Fruit fly (Drosophila melanogaster) whole organism, embryonic: ENCODE measurements around the gene dx.

ENCODE experiments used
- Atf-2 ChIP-seq: fragments of 200-800 bp; sonication (Bioruptor generic); optimal IDR thresholded peaks from 2 replicates; lab custom pipeline; 2016; ENCODE audit warnings: missing biosample characterization, missing genetic modification characterization
- Awh ChIP-seq: fragments of 200-800 bp; sonication (Bioruptor generic); IDR thresholded peaks from 2 replicates; pipeline ENCODE4, ENCODE4 v1.3.6; 2022; ENCODE audit warnings: missing biosample characterization, missing genetic modification characterization
- CG10147 ChIP-seq: fragments of 200-800 bp; sonication (Bioruptor generic); optimal IDR thresholded peaks from 2 replicates; lab custom pipeline; 2019; ENCODE audit warnings: missing biosample characterization, mild to moderate bottlenecking, missing genetic modification characterization, moderate library complexity
- CG10209 ChIP-seq: fragments of 200-800 bp; sonication (Bioruptor generic); optimal IDR thresholded peaks from 3 replicates; lab custom pipeline; 2017; ENCODE audit warnings: missing biosample characterization, mild to moderate bottlenecking, missing genetic modification characterization, missing genetic modification reagents
- CG10431 ChIP-seq: fragments of 200-800 bp; sonication (Bioruptor generic); optimal IDR thresholded peaks from 3 replicates; lab custom pipeline; 2018; ENCODE audit warnings: missing biosample characterization, mild to moderate bottlenecking, missing genetic modification characterization
- CG10543 ChIP-seq: fragments of 200-800 bp; sonication (Bioruptor generic); optimal IDR thresholded peaks from 3 replicates; lab custom pipeline; 2017; ENCODE audit warnings: missing biosample characterization, mild to moderate bottlenecking, missing genetic modification characterization, moderate library complexity
- CG12236 ChIP-seq: fragments of 200-800 bp; sonication (Bioruptor generic); optimal IDR thresholded peaks from 2 replicates; lab custom pipeline; 2016; ENCODE audit warnings: missing biosample characterization, missing genetic modification characterization
- CG12299 ChIP-seq: fragments of 200-800 bp; sonication (Bioruptor generic); optimal IDR thresholded peaks from 2 replicates; lab custom pipeline; 2018; ENCODE audit warnings: missing biosample characterization, mild to moderate bottlenecking, missing genetic modification characterization
- CG13894 ChIP-seq: fragments of 200-800 bp; sonication (Bioruptor generic); optimal IDR thresholded peaks from 3 replicates; lab custom pipeline; 2018; ENCODE audit warnings: missing biosample characterization, mild to moderate bottlenecking, missing genetic modification characterization, moderate library complexity
- CG15269 ChIP-seq: fragments of 200-800 bp; sonication (Bioruptor generic); optimal IDR thresholded peaks from 2 replicates; lab custom pipeline; 2018; ENCODE audit warnings: missing biosample characterization, mild to moderate bottlenecking, missing genetic modification characterization, moderate library complexity
- CG1603 ChIP-seq: fragments of 200-800 bp; sonication (Bioruptor generic); optimal IDR thresholded peaks from 2 replicates; lab custom pipeline; 2019; ENCODE audit warnings: missing biosample characterization, mild to moderate bottlenecking, missing genetic modification characterization, moderate library complexity
- CG16815 ChIP-seq: fragments of 200-800 bp; sonication (Bioruptor generic); optimal IDR thresholded peaks from 3 replicates; lab custom pipeline; 2017; ENCODE audit warnings: missing biosample characterization, mild to moderate bottlenecking, missing genetic modification characterization
- CG1832 ChIP-seq: fragments of 200-800 bp; sonication (Bioruptor generic); optimal IDR thresholded peaks from 2 replicates; lab custom pipeline; 2017; ENCODE audit warnings: missing biosample characterization, mild to moderate bottlenecking, missing genetic modification characterization, inconsistent platforms
- CG18599 ChIP-seq: fragments of 200-800 bp; sonication (Bioruptor generic); optimal IDR thresholded peaks from 3 replicates; lab custom pipeline; 2017; ENCODE audit warnings: missing biosample characterization, missing genetic modification characterization, mild to moderate bottlenecking, moderate library complexity, missing genetic modification reagents
- CG2116 ChIP-seq: fragments of 200-800 bp; sonication (Bioruptor generic); optimal IDR thresholded peaks from 3 replicates; lab custom pipeline; 2018; ENCODE audit warnings: missing biosample characterization, mild to moderate bottlenecking, missing genetic modification characterization
- CG34376 ChIP-seq: fragments of 200-800 bp; sonication (Bioruptor generic); optimal IDR thresholded peaks from 2 replicates; lab custom pipeline; 2018; ENCODE audit warnings: missing biosample characterization, mild to moderate bottlenecking, missing genetic modification characterization
- CG6175 ChIP-seq: fragments of 200-800 bp; sonication (Bioruptor generic); IDR thresholded peaks from 3 replicates; pipeline ENCODE4 v1.3.6; 2022; ENCODE audit warnings: missing biosample characterization, missing genetic modification characterization
- CG7839 ChIP-seq: fragments of 200-800 bp; sonication (Bioruptor generic); optimal IDR thresholded peaks from 3 replicates; lab custom pipeline; 2018; ENCODE audit warnings: missing biosample characterization, mild to moderate bottlenecking, missing genetic modification characterization, moderate library complexity
- CG7928 ChIP-seq: fragments of 200-800 bp; sonication (Bioruptor generic); optimal IDR thresholded peaks from 2 replicates; lab custom pipeline; 2017; ENCODE audit warnings: missing biosample characterization, mild to moderate bottlenecking, missing genetic modification characterization
- HLH54F ChIP-seq: fragments of 200-800 bp; sonication (Bioruptor generic); optimal IDR thresholded peaks from 3 replicates; lab custom pipeline; 2016; ENCODE audit warnings: missing biosample characterization, missing genetic modification characterization
- Hr39 ChIP-seq: fragments of >200 bp; optimal IDR thresholded peaks from 2 replicates; lab custom pipeline; 2017
- Mrtf ChIP-seq: fragments of 200-800 bp; sonication (Bioruptor generic); IDR thresholded peaks from 3 replicates; pipeline ENCODE4 v1.3.6; 2022; ENCODE audit warnings: missing biosample characterization, missing genetic modification characterization
- NK7.1 ChIP-seq: fragments of 200-800 bp; sonication (Bioruptor generic); optimal IDR thresholded peaks from 3 replicates; lab custom pipeline; 2016; ENCODE audit warnings: missing biosample characterization, missing genetic modification characterization
- Optix ChIP-seq: fragments of 200-800 bp; sonication (Bioruptor generic); IDR thresholded peaks from 3 replicates; pipeline ENCODE4 v1.3.6; 2022; ENCODE audit warnings: missing biosample characterization, missing genetic modification characterization
- Six4 ChIP-seq: fragments of 200-800 bp; sonication (Bioruptor generic); optimal IDR thresholded peaks from 2 replicates; lab custom pipeline; 2016; ENCODE audit warnings: missing biosample characterization, missing genetic modification characterization
- YL-1 ChIP-seq: fragments of 200-800 bp; sonication (Bioruptor generic); optimal IDR thresholded peaks from 3 replicates; lab custom pipeline; 2017; ENCODE audit warnings: missing biosample characterization, mild to moderate bottlenecking, missing genetic modification characterization
- bigmax ChIP-seq: fragments of 200-800 bp; sonication (Bioruptor generic); optimal IDR thresholded peaks from 2 replicates; lab custom pipeline; 2018; ENCODE audit warnings: missing biosample characterization, mild to moderate bottlenecking, missing genetic modification characterization
- br ChIP-seq: fragments of >200 bp; optimal IDR thresholded peaks from 2 replicates; lab custom pipeline; 2017
- cas ChIP-seq: fragments of 200-800 bp; sonication (Bioruptor generic); IDR thresholded peaks from 2 replicates; pipeline ENCODE4 v1.3.6; 2022; ENCODE audit warnings: missing biosample characterization, missing genetic modification characterization
- chn ChIP-seq: fragments of 200-800 bp; sonication (Bioruptor generic); optimal IDR thresholded peaks from 2 replicates; lab custom pipeline; 2016; ENCODE audit warnings: missing biosample characterization, missing genetic modification characterization
- cwo ChIP-seq: fragments of 200-800 bp; sonication (Bioruptor generic); optimal IDR thresholded peaks from 3 replicates; lab custom pipeline; 2017; ENCODE audit warnings: missing biosample characterization, missing genetic modification characterization, mild to moderate bottlenecking, moderate library complexity, missing genetic modification reagents
- fru ChIP-seq: fragments of >200 bp; optimal IDR thresholded peaks from 2 replicates; lab custom pipeline; 2017
- her ChIP-seq: fragments of 200-800 bp; sonication (Bioruptor generic); optimal IDR thresholded peaks from 2 replicates; lab custom pipeline; 2016; ENCODE audit warnings: missing biosample characterization, missing genetic modification characterization
- hth ChIP-seq: fragments of >200 bp; optimal IDR thresholded peaks from 2 replicates; lab custom pipeline; 2017; ENCODE audit warnings: inconsistent platforms
- nerfin-2 ChIP-seq: fragments of 200-800 bp; sonication (Bioruptor generic); IDR thresholded peaks from 2 replicates; pipeline ENCODE4 v1.3.6; 2022; ENCODE audit warnings: missing biosample characterization, missing genetic modification characterization; ENCODE audit not compliant: partially characterized antibody
- pan ChIP-seq, 4 experiments: fragments of >200 bp in 3 of 4; fragments of 200-800 bp in 1 of 4; sonication (Bioruptor generic) in 1 of 4; optimal IDR thresholded peaks in 3 of 4; IDR thresholded peaks in 1 of 4; 2 replicates each; pipeline versions ENCODE4 v1.3.6 to Lab custom; 2017 to 2022; ENCODE audit warnings: missing biosample characterization in 2 of 4, missing genetic modification characterization in 2 of 4, mixed read lengths in 1 of 4
- pita ChIP-seq: fragments of 200-800 bp; sonication (Bioruptor generic); optimal IDR thresholded peaks from 2 replicates; lab custom pipeline; 2017; ENCODE audit warnings: missing biosample characterization, mild to moderate bottlenecking, missing genetic modification characterization
- prd ChIP-seq, 3 experiments: fragments of >200 bp in 2 of 3; fragments of 200-800 bp in 1 of 3; sonication (Bioruptor generic) in 1 of 3; optimal IDR thresholded peaks in 2 of 3; IDR thresholded peaks in 1 of 3; 2 replicates in 2 of 3; 3 replicates in 1 of 3; pipeline versions ENCODE4 v1.3.6 to Lab custom; 2017 to 2022; ENCODE audit warnings: missing biosample characterization in 1 of 3, missing genetic modification characterization in 1 of 3
- pzg ChIP-seq: fragments of 200-800 bp; sonication (Bioruptor generic); optimal IDR thresholded peaks from 3 replicates; lab custom pipeline; 2018; ENCODE audit warnings: missing biosample characterization, mild to moderate bottlenecking, missing genetic modification characterization, moderate library complexity
- repo ChIP-seq: fragments of 200-800 bp; sonication (Bioruptor generic); optimal IDR thresholded peaks from 2 replicates; lab custom pipeline; 2016; ENCODE audit warnings: missing biosample characterization, missing genetic modification characterization
- rib ChIP-seq: fragments of 200-800 bp; sonication (Bioruptor generic); IDR thresholded peaks from 2 replicates; pipeline ENCODE4 v1.3.6; 2022; ENCODE audit warnings: missing biosample characterization, missing genetic modification characterization
- sens ChIP-seq: fragments of 200-800 bp; sonication (Bioruptor generic); peaks from one replicate; lab custom pipeline; 2016; ENCODE audit warnings: missing biosample characterization, missing genetic modification characterization
- slbo ChIP-seq: fragments of 200-800 bp; sonication (Bioruptor generic); IDR thresholded peaks from 2 replicates; pipeline ENCODE4 v1.3.6; 2022; ENCODE audit warnings: missing biosample characterization, missing genetic modification characterization
- slou ChIP-seq: fragments of 200-800 bp; sonication (Bioruptor generic); optimal IDR thresholded peaks from 3 replicates; lab custom pipeline; 2016; ENCODE audit warnings: missing biosample characterization, missing genetic modification characterization
- sob ChIP-seq: fragments of 200-800 bp; sonication (Bioruptor generic); IDR thresholded peaks from 2 replicates; pipeline ENCODE4 v1.3.6; 2022; ENCODE audit warnings: missing biosample characterization, missing genetic modification characterization
- trem ChIP-seq: fragments of 200-800 bp; optimal IDR thresholded peaks from 3 replicates; lab custom pipeline; 2019; ENCODE audit warnings: missing biosample characterization, mild to moderate bottlenecking, missing genetic modification characterization, moderate library complexity
- z ChIP-seq: fragments of 200-800 bp; sonication (Bioruptor generic); IDR thresholded peaks from 3 replicates; pipeline ENCODE4 v1.3.6; 2022; ENCODE audit warnings: missing biosample characterization, missing genetic modification characterization
- zen ChIP-seq: fragments of 200-800 bp; sonication (Bioruptor generic); optimal IDR thresholded peaks from 3 replicates; lab custom pipeline; 2018; ENCODE audit warnings: missing biosample characterization, mild to moderate bottlenecking, missing genetic modification characterization, moderate library complexity
- zfh2 ChIP-seq: fragments of 200-800 bp; sonication (Bioruptor generic); optimal IDR thresholded peaks from 2 replicates; lab custom pipeline; 2016; ENCODE audit warnings: missing biosample characterization, missing genetic modification characterization

Gene dx

dm6 chrX:6533836-6534357 lies at the start of gene dx (continued):
- no peak for TF ChIP-seq nerfin-2 (GFP tag; lab: Robert Waterston, UW)
- TF ChIP-seq pan (optimal IDR thresholded peaks at IDR 0.05; lab: Kevin White, UChicago) = no peak
- TF ChIP-seq pan (GFP tag; optimal IDR thresholded peaks at IDR 0.05 in 1 of 2, IDR thresholded peaks at IDR 0.05 in 1 of 2) = peak in 1 of 2 experiments; percentile 27
- peak; percentile 8 for TF ChIP-seq pzg (GFP tag; lab: Kevin White, UChicago)
- peak; percentile 76 for TF ChIP-seq CG7928 (GFP tag; lab: Kevin White, UChicago)
- no peak for TF ChIP-seq sob (GFP tag; lab: Robert Waterston, UW)
- no peak for TF ChIP-seq CG6175 (GFP tag; lab: Robert Waterston, UW)
- TF ChIP-seq slbo (GFP tag; lab: Robert Waterston, UW) = 0 out of 2 replicates have a peak, but pooled peaks have one; percentile 39
- TF ChIP-seq CG1832 (GFP tag; lab: Kevin White, UChicago) = peak; percentile 94
- no peak for TF ChIP-seq rib (GFP tag; lab: Robert Waterston, UW)
- peak; percentile 32 for TF ChIP-seq CG34376 (GFP tag; lab: Kevin White, UChicago)
- no peak for TF ChIP-seq prd (optimal IDR thresholded peaks at IDR 0.05; lab: Kevin White, UChicago)
- TF ChIP-seq prd (GFP tag; IDR thresholded peaks at IDR 0.05; lab: Robert Waterston, UW) = peak; percentile 22; the same call in 1 of the 3 replicates
- TF ChIP-seq trem (tag; lab: Kevin White, UChicago) = peak; percentile 7
- TF ChIP-seq CG16815 (GFP tag; lab: Kevin White, UChicago) = no peak
- TF ChIP-seq CG7839 = peak; percentile 0
- TF ChIP-seq CG2116 = peak; percentile 87
- no peak for TF ChIP-seq CG18599 (GFP tag; lab: Kevin White, UChicago)
- peak; percentile 79 for TF ChIP-seq YL-1 (GFP tag; lab: Kevin White, UChicago)
- peak; percentile 52 for TF ChIP-seq her
- peak; percentile 69 for TF ChIP-seq sens (GFP tag; lab: Kevin White, UChicago)
- TF ChIP-seq, all 482 proteins: peak for 37

- TF ChIP-seq Hr39 = peak; percentile 86
- TF ChIP-seq HLH54F (GFP tag; lab: Kevin White, UChicago) = no peak
Measured at dm6 chrX:6513193-6513592, 20.6 kb upstream of the dx start.

- TF ChIP-seq Mrtf (GFP tag; lab: Robert Waterston, UW) (no peak), fru (lab: Kevin White, UChicago) (no peak), CG10543 (peak; percentile 35), CG15269 (tag; lab: Kevin White, UChicago) (no peak), chn (GFP tag; lab: Kevin White, UChicago) (no peak), CG10147 (GFP tag; lab: Kevin White, UChicago) (no peak), cwo (GFP tag; lab: Kevin White, UChicago) (no peak), Six4 (GFP tag; lab: Kevin White, UChicago) (no peak), slou (no peak), hth (lab: Kevin White, UChicago) (no peak), CG12236 (GFP tag; lab: Kevin White, UChicago) (no peak), Awh (GFP tag; lab: Robert Waterston, UW) (no peak), zfh2 (peak; percentile 38), CG10209 (GFP tag; lab: Kevin White, UChicago) (peak; percentile 16), NK7.1 (GFP tag; lab: Kevin White, UChicago) (no peak), br (lab: Kevin White, UChicago) (no peak), CG10431 (GFP tag; lab: Kevin White, UChicago) (no peak), Optix (GFP tag; lab: Robert Waterston, UW) (no peak), pita (peak; percentile 72), CG12299 (tag; lab: Kevin White, UChicago) (no peak), cas (no peak), her (peak; percentile 8), bigmax (GFP tag; lab: Kevin White, UChicago) (no peak), repo (no peak), zen (tag; lab: Kevin White, UChicago) (peak; percentile 6), CG13894 (tag; lab: Kevin White, UChicago) (peak; percentile 33), z (no peak), CG1603 (peak; percentile 88), Atf-2 (no peak)
Measured at dm6 chrX:6524217-6524616, 9.6 kb upstream of the dx start, which contains the start of the genes CG42340 and CG3918. CG42340 (minus strand) TSS chrX:6524323. CG3918 (plus strand) TSS chrX:6524464.
